Worm (Caenorhabditis elegans): ENCODE measurements around the gene srab-23.

Gene srab-23

DNA sequence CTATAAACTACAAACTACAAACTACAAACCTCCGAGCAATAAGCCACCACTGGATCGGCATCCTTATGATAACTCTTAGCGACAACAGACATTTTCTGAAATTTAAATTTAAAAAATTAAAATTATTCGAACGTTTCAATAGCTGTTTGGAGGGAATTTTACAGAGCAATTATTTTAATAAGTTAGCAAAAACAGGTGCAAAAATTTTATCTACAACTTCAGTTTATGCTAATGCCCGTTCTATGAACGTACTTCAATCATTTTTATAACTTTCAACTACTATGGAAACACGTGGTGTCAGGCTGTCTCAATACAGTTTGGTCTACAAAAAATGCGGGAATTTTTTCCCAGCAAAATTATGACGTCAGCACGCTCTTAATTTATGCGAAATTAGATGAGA, 18.1 kb upstream of the srab-23 start, which contains the start of gene comt-5 (continued):
- TF ChIP-seq F10E7.11 (tag; optimal IDR thresholded peaks at IDR 0.05): no peak

DNA sequence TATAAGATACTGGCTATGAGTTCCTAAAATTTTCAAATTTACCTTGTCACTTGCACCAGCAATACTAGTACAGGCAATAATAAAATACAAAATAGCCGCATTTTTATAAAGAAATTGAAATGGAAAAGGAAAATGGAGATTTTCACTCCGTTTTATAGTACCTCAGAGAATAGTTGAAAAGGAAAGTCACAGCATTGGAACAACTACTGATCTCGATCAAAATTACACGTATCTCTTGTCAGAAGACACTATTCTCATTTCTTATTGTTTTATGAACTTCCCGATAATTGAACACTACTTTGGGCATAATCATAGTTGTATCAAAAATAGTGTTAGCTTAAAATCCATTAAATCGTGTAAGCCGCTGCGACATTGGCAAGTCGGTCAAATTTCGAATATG, 16.1 kb upstream of the srab-23 start, which contains the start of gene Y40B10A.11:
Gene Y40B10A.11 (minus strand): TSS at position 101 of the 400 bp plus-strand sequence.
- no peak for TF ChIP-seq ceh-91 (GFP tag; IDR thresholded peaks at IDR 0.05)
- no peak for TF ChIP-seq cebp-1 (GFP tag; IDR thresholded peaks at IDR 0.05)
- TF ChIP-seq cebp-1 (tag; optimal IDR thresholded peaks at IDR 0.05): no peak
- no peak for TF ChIP-seq B0035.1 (tag; optimal IDR thresholded peaks at IDR 0.05)
- TF ChIP-seq egl-44 (GFP tag; IDR thresholded peaks at IDR 0.05): no peak
- TF ChIP-seq hmg-20 (GFP tag; IDR thresholded peaks at IDR 0.05): no peak
- no peak for TF ChIP-seq nhr-27 (tag; optimal IDR thresholded peaks at IDR 0.05)
- TF ChIP-seq nfya-2 (GFP tag; IDR thresholded peaks at IDR 0.05): no peak
- TF ChIP-seq snpc-3.4 (tag; optimal IDR thresholded peaks at IDR 0.05): no peak
- TF ChIP-seq snpc-1.3 (tag; optimal IDR thresholded peaks at IDR 0.05; ENCODE audit: insufficient read depth): no peak
- TF ChIP-seq aptf-2 (GFP tag; conservative IDR thresholded peaks at IDR 0.05): no peak

DNA sequence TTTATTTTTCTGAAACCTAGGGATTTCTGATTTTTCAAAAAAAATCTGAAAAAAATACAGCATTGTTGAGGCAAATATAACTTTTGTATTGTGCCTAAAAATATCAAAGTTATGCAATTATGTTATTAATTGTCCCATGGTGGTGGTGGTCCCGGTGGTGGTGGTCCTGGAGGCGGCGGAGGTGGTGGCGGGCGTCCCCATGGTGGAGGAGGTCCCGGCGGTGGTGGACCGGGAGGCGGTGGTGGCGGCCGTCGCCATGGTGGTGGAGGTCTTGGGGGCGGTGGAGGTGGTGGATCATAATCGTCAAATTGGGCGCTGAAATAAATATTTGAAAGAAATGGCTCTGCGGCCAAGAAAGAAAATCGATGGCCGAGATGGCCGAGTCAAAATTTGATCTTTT, 15.3 kb upstream of the srab-23 start:
- TF ChIP-seq ceh-91 (GFP tag; IDR thresholded peaks at IDR 0.05) (no peak), ceh-40 (GFP tag; IDR thresholded peaks at IDR 0.05) (no peak), lsy-27 (tag; optimal IDR thresholded peaks at IDR 0.05; ENCODE audit: borderline replicate concordance, insufficient read depth) (no peak), F55B11.4 (tag; optimal IDR thresholded peaks at IDR 0.05; ENCODE audit: borderline replicate concordance, insufficient read depth) (no peak), egl-44 (GFP tag; IDR thresholded peaks at IDR 0.05) (no peak), lin-54 (GFP tag; optimal IDR thresholded peaks at IDR 0.05) (no peak), atf-7 (tag; optimal IDR thresholded peaks at IDR 0.05) (no peak), him-1 (tag; optimal IDR thresholded peaks at IDR 0.05) (no peak), lin-35 (GFP tag; optimal IDR thresholded peaks at IDR 0.05) (no peak), egl-18 (GFP tag; IDR thresholded peaks at IDR 0.05) (0 out of 2 replicates have a peak, but pooled peaks have one; percentile 28), efl-1 (GFP tag; optimal IDR thresholded peaks at IDR 0.05) (no peak), bed-2 (GFP tag; IDR thresholded peaks at IDR 0.05) (no peak), lin-26 (GFP tag; IDR thresholded peaks at IDR 0.05) (0 out of 2 replicates have a peak, but pooled peaks have one; percentile 48), rcor-1 (GFP tag; IDR thresholded peaks at IDR 0.05) (no peak), T26A5.8 (tag; optimal IDR thresholded peaks at IDR 0.05) (no peak), Y53F4B.3 (GFP tag; IDR thresholded peaks at IDR 0.05) (no peak), unc-62 (GFP tag; optimal IDR thresholded peaks at IDR 0.05) (no peak), snpc-3.4 (tag; optimal IDR thresholded peaks at IDR 0.05) (no peak), ztf-26 (tag; optimal IDR thresholded peaks at IDR 0.05) (no peak), cebp-2 (GFP tag; IDR thresholded peaks at IDR 0.05) (no peak), ceh-58 (GFP tag; IDR thresholded peaks at IDR 0.05) (no peak), lsl-1 (GFP tag; optimal IDR thresholded peaks at IDR 0.05) (no peak), zfh-2 (GFP tag; conservative IDR thresholded peaks at IDR 0.05) (peak; percentile 93), dpl-1 (GFP tag; optimal IDR thresholded peaks at IDR 0.05) (no peak), nhr-27 (tag; optimal IDR thresholded peaks at IDR 0.05) (no peak), ztf-18 (tag; optimal IDR thresholded peaks at IDR 0.05) (no peak), nfya-1 (tag; optimal IDR thresholded peaks at IDR 0.05; ENCODE audit: borderline replicate concordance, insufficient read depth) (no peak), nhr-90 (tag; optimal IDR thresholded peaks at IDR 0.05) (no peak), somi-1 (GFP tag; optimal IDR thresholded peaks at IDR 0.05) (no peak), K11D2.4 (GFP tag; IDR thresholded peaks at IDR 0.05) (no peak), rec-8 (tag; optimal IDR thresholded peaks at IDR 0.05) (no peak), hlh-12 (tag; optimal IDR thresholded peaks at IDR 0.05) (no peak), nhr-80 (tag; optimal IDR thresholded peaks at IDR 0.05) (no peak), Y79H2A.3 (GFP tag; conservative IDR thresholded peaks at IDR 0.05) (no peak), ztf-25 (GFP tag; IDR thresholded peaks at IDR 0.05) (no peak), tbp1 (GFP tag; optimal IDR thresholded peaks at IDR 0.05) (no peak), egrh-3 (GFP tag; IDR thresholded peaks at IDR 0.05) (peak; percentile 97)

Data from whole organism, young adult.